Worm (Caenorhabditis elegans) whole organism, early embryonic: ENCODE measurements around the gene ipla-7.

ENCODE experiments used
- F13C5.2 ChIP-seq: sonication (generic microtip); optimal IDR thresholded peaks from 2 replicates; lab custom pipeline; 2017; ENCODE audit warnings: mild to moderate bottlenecking, missing genetic modification characterization, inconsistent platforms, missing compliant biosample characterization
- aly-1 ChIP-seq: sonication (generic microtip); optimal IDR thresholded peaks from 2 replicates; lab custom pipeline; 2016; ENCODE audit warnings: missing genetic modification characterization, missing compliant biosample characterization
- ama-1 ChIP-seq: fragments of 150-350 bp; optimal IDR thresholded peaks from 2 replicates; lab custom pipeline; 2014
- ets-7 ChIP-seq: sonication (generic microtip); optimal IDR thresholded peaks from 2 replicates; lab custom pipeline; 2016; ENCODE audit warnings: missing genotype, missing genetic modification characterization, missing compliant biosample characterization
- flt-1 ChIP-seq: fragments of 200-800 bp; sonication (Bioruptor generic); IDR thresholded peaks from 2 replicates; pipeline ENCODE4 v1.3.6; 2022; ENCODE audit warnings: missing genetic modification characterization, missing compliant biosample characterization
- hmbx-1 ChIP-seq: sonication (generic microtip); optimal IDR thresholded peaks from 2 replicates; lab custom pipeline; 2016; ENCODE audit warnings: mild to moderate bottlenecking, missing genetic modification characterization, missing compliant biosample characterization
- hmg-4 ChIP-seq: fragments of 200-800 bp; sonication (Bioruptor generic); optimal IDR thresholded peaks from 2 replicates; lab custom pipeline; 2018; ENCODE audit warnings: mild to moderate bottlenecking, missing genetic modification characterization, missing compliant biosample characterization
- tbx-37 ChIP-seq: fragments of 200-800 bp; sonication (Bioruptor generic); conservative IDR thresholded peaks from 2 replicates; pipeline ENCODE4 v1.3.6; 2022; ENCODE audit warnings: missing genetic modification reagents, missing genetic modification characterization, missing compliant biosample characterization

ce11 chrIV:10110417-10110816 lies 47.8 kb upstream of the ipla-7 start, which contains the start of gene egl-38:
- TF ChIP-seq ama-1 (lab: Kevin White, UChicago) (no peak), flt-1 (GFP tag; lab: Robert Waterston, UW) (no peak), F13C5.2 (tag; lab: Kevin White, UChicago) (no peak), aly-1 (tag; lab: Kevin White, UChicago) (no peak), hmg-4 (GFP tag; lab: Kevin White, UChicago) (no peak), ets-7 (tag; lab: Kevin White, UChicago) (no peak), hmbx-1 (tag; lab: Kevin White, UChicago) (no peak), tbx-37 (GFP tag; lab: Robert Waterston, UW) (no peak)
